Worm (Caenorhabditis elegans): ENCODE results near the gene stn-2.
A peak's percentile ranks its signal among the peaks of the same experiment; 100 is the strongest.

The stn-2 gene

ce11 chrX:7640391-7640790, 40.0 kb downstream of the stn-2 start:
- no peak for TF ChIP-seq sea-2 (GFP tag; IDR thresholded peaks at IDR 0.05)
- TF ChIP-seq aptf-2 (GFP tag; conservative IDR thresholded peaks at IDR 0.05): no peak
- no peak for TF ChIP-seq C17E4.6 (GFP tag; IDR thresholded peaks at IDR 0.05)
- no peak for TF ChIP-seq F55B11.4 (tag; optimal IDR thresholded peaks at IDR 0.05; ENCODE audit: borderline replicate concordance, insufficient read depth)
- TF ChIP-seq K11D2.4 (GFP tag; IDR thresholded peaks at IDR 0.05): no peak

ce11 chrX:7638790-7639189, 41.6 kb downstream of the stn-2 start:
- TF ChIP-seq efl-1 (GFP tag; optimal IDR thresholded peaks at IDR 0.05) (no peak), him-1 (tag; optimal IDR thresholded peaks at IDR 0.05) (no peak), snpc-4 (GFP tag; optimal IDR thresholded peaks at IDR 0.05) (no peak), snpc-4 (tag; optimal IDR thresholded peaks at IDR 0.05) (no peak)

ce11 chrX:7636037-7636436, 44.4 kb downstream of the stn-2 start:
- TF ChIP-seq rec-8 (tag; optimal IDR thresholded peaks at IDR 0.05): no peak
- TF ChIP-seq let-526 (GFP tag; IDR thresholded peaks at IDR 0.05): no peak
- TF ChIP-seq dpl-1 (GFP tag; optimal IDR thresholded peaks at IDR 0.05): no peak
- TF ChIP-seq ztf-22 (GFP tag; optimal IDR thresholded peaks at IDR 0.05): no peak
- no peak for TF ChIP-seq die-1 (tag; optimal IDR thresholded peaks at IDR 0.05)
- no peak for TF ChIP-seq lin-54 (GFP tag; optimal IDR thresholded peaks at IDR 0.05)
- no peak for TF ChIP-seq pha-4 (tag; optimal IDR thresholded peaks at IDR 0.05)
- TF ChIP-seq atf-7 (tag; optimal IDR thresholded peaks at IDR 0.05): no peak
- no peak for TF ChIP-seq rpc-1 (optimal IDR thresholded peaks at IDR 0.05)
- no peak for TF ChIP-seq rpc-1 (tag; optimal IDR thresholded peaks at IDR 0.05)

ce11 chrX:7627351-7627750, 53.1 kb downstream of the stn-2 start, which contains the start of gene nlp-61:
nlp-61 (plus strand) TSS chrX:7627651.
- TF ChIP-seq ztf-25 (GFP tag; IDR thresholded peaks at IDR 0.05): no peak
- TF ChIP-seq akir-1 (GFP tag; optimal IDR thresholded peaks at IDR 0.05): no peak
- TF ChIP-seq nfya-2 (GFP tag; IDR thresholded peaks at IDR 0.05): 0 out of 2 replicates have a peak, but pooled peaks have one; percentile 47
- TF ChIP-seq egrh-3 (GFP tag; IDR thresholded peaks at IDR 0.05): no peak

Data from whole organism, young adult.